Worm (Caenorhabditis elegans) whole organism, mixed stage, embryonic: ENCODE measurements around the gene acs-4.

Experiments
- bed-3 ChIP-seq: fragments of 200-800 bp; sonication (Bioruptor generic); optimal IDR thresholded peaks from 3 replicates; lab custom pipeline; 2018; ENCODE audit warnings: mild to moderate bottlenecking, missing genetic modification characterization, moderate library complexity, missing compliant biosample characterization
- ceh-83 ChIP-seq: fragments of 200-800 bp; sonication (Bioruptor generic); optimal IDR thresholded peaks from 2 replicates; lab custom pipeline; 2018; ENCODE audit warnings: mild to moderate bottlenecking, missing genetic modification characterization, missing compliant biosample characterization
- drap-1 ChIP-seq: fragments of 200-800 bp; sonication (Bioruptor generic); optimal IDR thresholded peaks from 3 replicates; lab custom pipeline; 2018; ENCODE audit warnings: mild to moderate bottlenecking, missing genetic modification characterization, missing compliant biosample characterization
- elt-3 ChIP-seq: fragments of 150-350 bp; optimal IDR thresholded peaks from 2 replicates; lab custom pipeline; 2014; ENCODE audit warnings: missing biosample characterization, missing genetic modification characterization
- hlh-1 ChIP-seq: fragments of 150-350 bp; optimal IDR thresholded peaks from 2 replicates; lab custom pipeline; 2014; ENCODE audit warnings: missing biosample characterization, missing genetic modification reagents, missing genetic modification characterization
- lin-13 ChIP-seq: fragments of 150-350 bp; optimal IDR thresholded peaks from 2 replicates; lab custom pipeline; 2014; ENCODE audit warnings: missing biosample characterization, missing genetic modification characterization
- lsy-2 ChIP-seq: fragments of 150-350 bp; optimal IDR thresholded peaks from 2 replicates; lab custom pipeline; 2014; ENCODE audit warnings: missing biosample characterization, missing genetic modification characterization
- mep-1 ChIP-seq: fragments of 150-350 bp; optimal IDR thresholded peaks from 2 replicates; lab custom pipeline; 2017; ENCODE audit warnings: missing biosample characterization, missing genetic modification reagents, missing genetic modification characterization, inconsistent platforms
- nhr-12 ChIP-seq: fragments of 150-350 bp; optimal IDR thresholded peaks from 2 replicates; lab custom pipeline; 2014; ENCODE audit warnings: missing biosample characterization, missing genetic modification characterization
- nhr-237 ChIP-seq: fragments of 150-350 bp; optimal IDR thresholded peaks from 2 replicates; lab custom pipeline; 2014; ENCODE audit warnings: missing biosample characterization, missing genetic modification characterization
- nhr-76 ChIP-seq: sonication (generic microtip); optimal IDR thresholded peaks from 2 replicates; lab custom pipeline; 2017; ENCODE audit warnings: missing biosample characterization, missing genetic modification characterization
- pha-4 ChIP-seq: fragments of 150-350 bp; optimal IDR thresholded peaks from 2 replicates; lab custom pipeline; 2018; ENCODE audit warnings: missing biosample characterization, missing genetic modification reagents, missing genetic modification characterization
- unc-39 ChIP-seq: fragments of 150-350 bp; optimal IDR thresholded peaks from 2 replicates; lab custom pipeline; 2014; ENCODE audit warnings: missing biosample characterization, missing genetic modification characterization
- unc-62 ChIP-seq: fragments of 150-350 bp; optimal IDR thresholded peaks from 2 replicates; lab custom pipeline; 2014; ENCODE audit warnings: missing biosample characterization, missing genetic modification reagents, missing genetic modification characterization

DNA sequence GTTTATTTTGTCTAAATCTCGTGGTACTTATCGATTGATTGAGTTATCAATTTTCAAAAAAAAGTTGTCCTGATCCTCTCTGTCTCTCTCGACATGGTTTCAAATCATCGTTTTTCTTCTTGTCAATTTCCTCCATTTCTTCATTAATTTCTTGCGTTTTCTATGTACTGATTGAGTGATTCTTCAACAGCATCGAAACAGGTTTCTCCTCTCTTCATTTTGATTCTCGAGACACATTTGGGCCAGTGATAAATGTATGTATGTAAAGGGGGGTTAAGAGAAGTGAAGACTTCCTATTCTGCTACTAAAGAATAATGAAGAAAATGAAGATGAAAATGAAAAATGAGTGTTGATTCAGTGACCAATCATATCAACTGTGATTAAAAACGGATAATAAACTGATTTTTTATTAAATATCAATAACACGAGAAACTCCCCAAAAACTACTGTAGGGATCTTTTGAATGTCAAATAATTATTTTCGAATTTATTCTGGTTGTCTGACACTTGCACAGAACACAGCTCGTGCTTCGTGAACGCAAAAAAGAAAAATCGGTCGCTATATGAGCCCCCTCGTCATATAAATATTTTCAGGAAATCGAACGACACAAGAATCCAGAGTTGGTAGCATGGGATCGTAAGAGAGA, 35.6 kb downstream of the acs-4 start:
- TF ChIP-seq ceh-83 (no peak), lin-13 (tag; lab: Kevin White, UChicago) (no peak), pha-4 (no peak), unc-39 (tag; lab: Kevin White, UChicago) (no peak), nhr-237 (tag; lab: Kevin White, UChicago) (no peak), nhr-12 (tag; lab: Kevin White, UChicago) (no peak), unc-62 (no peak), lsy-2 (tag; lab: Kevin White, UChicago) (no peak), elt-3 (tag; lab: Kevin White, UChicago) (no peak), hlh-1 (tag; lab: Kevin White, UChicago) (no peak), nhr-76 (tag; lab: Kevin White, UChicago) (no peak), mep-1 (tag; lab: Kevin White, UChicago) (no peak), drap-1 (no peak), bed-3 (no peak)
